Worm (Caenorhabditis elegans) whole organism, young adult: Measurements from ENCODE around the gene jun-1.

Experiments
- hmg-1.2 ChIP-seq: fragments of 200-800 bp; sonication (Bioruptor generic); IDR thresholded peaks from 2 replicates; pipeline ENCODE4 v1.3.6; 2022; ENCODE audit warnings: missing genetic modification reagents, missing genetic modification characterization, missing compliant biosample characterization
- ztf-28 ChIP-seq: fragments of 200-800 bp; sonication (Bioruptor generic); IDR thresholded peaks from 2 replicates; pipeline ENCODE4 v1.3.6; 2022; ENCODE audit warnings: missing genetic modification reagents, missing genetic modification characterization, missing compliant biosample characterization

- TF ChIP-seq ztf-28 (GFP tag; lab: Robert Waterston, UW) (no peak), hmg-1.2 (GFP tag; lab: Robert Waterston, UW) (no peak)
These were observed 31.4 kb downstream of the jun-1 start for ce11 chrII:9144366-9144765.
